Worm (Caenorhabditis elegans): ENCODE results near the gene D1044.7.

- TF ChIP-seq unc-62 (GFP tag; optimal IDR thresholded peaks at IDR 0.05) (no peak), nhr-11 (tag; optimal IDR thresholded peaks at IDR 0.05) (no peak), snpc-4 (tag; optimal IDR thresholded peaks at IDR 0.05) (no peak), ama-1 (optimal IDR thresholded peaks at IDR 0.05) (no peak), nhr-237 (tag; optimal IDR thresholded peaks at IDR 0.05) (no peak), aly-2 (tag; optimal IDR thresholded peaks at IDR 0.05) (no peak), lin-13 (GFP tag; optimal IDR thresholded peaks at IDR 0.05) (no peak), nhr-129 (tag; optimal IDR thresholded peaks at IDR 0.05) (no peak)
Observed at ce11 chrIII:5499942-5500341, 8.6 kb downstream of the D1044.7 start.
